Worm (Caenorhabditis elegans): ENCODE data around the gene srlf-27.

- TF ChIP-seq ama-1 (optimal IDR thresholded peaks at IDR 0.05) (no peak), ceh-34 (tag; optimal IDR thresholded peaks at IDR 0.05) (no peak), sox-4 (tag; optimal IDR thresholded peaks at IDR 0.05) (no peak), unc-86 (tag; optimal IDR thresholded peaks at IDR 0.05) (no peak)
These were observed 38.2 kb upstream of the srlf-27 start for ce11 chrIV:14599321-14599720.
